Fruit fly (Drosophila melanogaster): ENCODE data around the gene CG32109.

Gene CG32109

DNA sequence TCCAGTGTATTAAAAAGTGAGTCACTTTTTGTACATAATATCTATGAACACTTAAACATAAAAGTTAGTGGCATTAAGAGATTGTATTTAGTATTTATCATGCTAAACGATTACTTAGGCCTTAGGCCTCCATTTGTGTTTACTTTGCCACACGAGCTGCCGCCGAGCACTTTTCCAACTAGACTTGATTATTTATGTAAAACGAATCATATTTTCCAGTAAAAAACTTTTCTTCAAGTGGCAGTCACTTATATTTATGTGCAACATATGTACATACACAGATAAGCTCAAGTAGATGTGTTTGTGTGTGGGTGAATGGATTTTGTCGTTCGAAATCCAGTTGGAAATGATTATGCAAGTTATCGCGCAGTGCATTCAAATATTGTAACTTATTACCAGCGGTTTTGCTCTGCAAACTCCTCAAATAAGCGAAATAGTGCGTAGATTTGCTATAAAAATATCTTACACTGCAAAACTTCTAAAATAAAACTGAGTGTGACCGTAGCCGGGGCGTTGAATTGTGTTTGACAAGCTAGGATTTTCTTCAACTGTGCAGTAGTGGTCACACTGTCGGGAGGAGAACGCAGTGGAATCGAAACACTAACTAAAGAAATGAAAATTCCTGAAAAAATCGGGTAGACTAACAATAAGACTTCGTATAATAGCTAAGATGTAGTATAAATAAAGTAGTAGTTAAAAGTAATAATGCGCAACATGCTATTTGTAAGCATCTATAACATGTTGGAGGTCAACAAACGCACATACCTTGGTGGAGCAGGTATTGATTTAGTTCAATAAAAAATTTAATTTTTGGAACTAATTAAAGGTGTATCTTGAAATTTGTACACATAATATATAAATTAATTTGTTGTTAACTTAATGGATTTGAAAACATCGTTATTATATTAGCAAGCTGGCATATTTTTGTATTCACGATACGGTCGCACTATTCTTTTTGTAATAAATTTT is 4.7 kb downstream of the CG32109 start, which contains the start of the genes Klc and CG10984:
TSS of gene Klc (minus strand) at position 490 of the 969 bp plus-strand sequence.
TSS of gene CG10984 (plus strand) at position 553 of the 969 bp plus-strand sequence.
- TF ChIP-seq usp (GFP tag; optimal IDR thresholded peaks at IDR 0.05) (no peak), pan (optimal IDR thresholded peaks at IDR 0.05) (no peak), CG8478 (optimal IDR thresholded peaks at IDR 0.05) (no peak), psq (optimal IDR thresholded peaks at IDR 0.05) (no peak), Dll (optimal IDR thresholded peaks at IDR 0.05) (no peak), EcR (GFP tag; optimal IDR thresholded peaks at IDR 0.05) (no peak)

DNA sequence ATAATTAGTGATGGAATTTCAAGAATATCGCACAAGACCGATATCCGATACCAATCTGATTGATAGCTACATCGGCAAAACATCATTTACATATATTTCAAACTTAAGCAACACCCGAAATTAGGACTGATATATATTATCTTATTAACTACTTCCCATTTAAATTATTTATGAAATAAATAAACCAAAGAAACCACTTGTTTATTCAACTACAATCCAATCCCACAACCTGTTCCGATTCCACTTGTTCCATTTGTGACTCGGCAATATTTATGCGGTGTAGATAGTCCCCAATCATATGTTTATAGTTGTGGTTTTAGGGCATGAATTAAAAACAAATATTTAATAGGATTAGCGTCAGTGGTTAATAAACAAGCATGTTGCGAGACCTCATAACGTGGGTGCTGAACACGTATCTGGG is 9.6 kb downstream of the CG32109 start, which contains the start of the genes CG10973 and Vps13D:
TSS of gene CG10973 (minus strand) at position 6 of the 421 bp plus-strand sequence.
TSS of gene Vps13D (plus strand) at position 281 of the 421 bp plus-strand sequence.
- no peak for TF ChIP-seq pan (optimal IDR thresholded peaks at IDR 0.05)
- no peak for TF ChIP-seq EcR (GFP tag; optimal IDR thresholded peaks at IDR 0.05)
- TF ChIP-seq CG8478 (optimal IDR thresholded peaks at IDR 0.05), result no peak
- no peak for TF ChIP-seq Dll (optimal IDR thresholded peaks at IDR 0.05)
- TF ChIP-seq psq (optimal IDR thresholded peaks at IDR 0.05), result no peak
- TF ChIP-seq usp (GFP tag; optimal IDR thresholded peaks at IDR 0.05), result no peak

DNA sequence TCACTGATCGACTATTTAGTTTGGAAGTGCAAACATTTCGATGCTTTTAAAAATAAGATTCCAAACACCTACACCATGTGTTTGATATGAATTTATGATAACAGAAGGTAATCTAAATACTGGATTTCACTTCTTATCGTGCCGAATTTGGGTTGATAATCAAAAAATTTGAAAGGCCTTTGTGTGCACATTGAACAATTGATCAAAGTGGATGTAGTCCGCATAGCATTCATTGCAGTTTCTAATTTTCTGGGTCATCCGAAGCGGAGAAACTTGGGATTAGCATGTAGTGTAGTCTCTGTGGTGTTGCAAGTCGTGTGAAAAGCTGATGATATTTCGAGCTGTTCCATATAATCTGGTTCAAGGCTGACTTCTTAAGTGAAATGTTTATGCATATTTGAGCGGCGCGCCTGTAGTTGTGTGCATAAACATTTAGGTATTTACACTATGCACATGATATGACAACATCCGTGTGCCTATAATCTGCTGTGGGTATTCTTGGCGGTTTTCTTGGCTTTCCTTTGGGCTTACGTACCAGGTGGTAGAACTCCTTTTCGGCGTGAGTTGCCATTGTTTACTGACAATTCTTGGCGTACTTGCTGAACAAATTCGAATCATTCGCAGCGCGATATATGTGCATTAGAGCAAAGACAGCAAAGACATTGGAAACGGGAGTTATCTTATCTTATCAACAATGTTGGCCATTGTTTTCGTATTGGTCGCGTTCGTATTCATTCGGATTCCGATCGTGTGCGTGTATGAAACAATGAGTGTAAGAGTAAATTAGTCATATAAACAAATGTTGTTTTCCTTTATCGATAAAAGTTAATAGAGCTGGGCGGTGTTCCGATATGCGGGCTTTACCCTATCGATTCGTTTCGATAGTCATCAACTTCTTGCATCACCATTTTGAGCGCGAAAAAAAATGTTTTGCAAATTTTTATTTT is 27.9 kb downstream of the CG32109 start, which contains the start of gene Hip1:
TSS of gene Hip1 (minus strand) at position 834 of the 947 bp plus-strand sequence.
- TF ChIP-seq psq (optimal IDR thresholded peaks at IDR 0.05), result no peak
- no peak for TF ChIP-seq Dll (optimal IDR thresholded peaks at IDR 0.05)
- no peak for TF ChIP-seq CG8478 (optimal IDR thresholded peaks at IDR 0.05)
- no peak for TF ChIP-seq usp (GFP tag; optimal IDR thresholded peaks at IDR 0.05)
- no peak for TF ChIP-seq EcR (GFP tag; optimal IDR thresholded peaks at IDR 0.05)
- no peak for TF ChIP-seq pan (optimal IDR thresholded peaks at IDR 0.05)

DNA sequence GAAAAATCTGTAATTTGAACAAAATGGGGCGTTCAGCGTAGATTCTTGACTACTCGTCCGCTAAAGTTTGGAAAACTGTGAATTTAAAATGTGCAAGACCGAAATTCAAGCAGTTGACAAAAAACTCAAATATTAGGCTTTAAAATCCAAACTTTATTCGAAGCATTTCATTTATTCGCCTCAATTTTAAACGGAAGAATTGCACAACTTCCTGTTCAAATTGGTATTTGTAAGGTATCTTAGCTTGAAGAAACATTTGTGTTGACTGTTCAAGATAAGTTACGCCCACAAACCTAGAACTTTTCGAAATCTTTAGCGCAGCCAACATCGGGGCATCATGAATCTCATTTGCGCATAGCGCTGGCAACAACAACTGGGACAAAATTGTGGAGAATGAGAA is 33.5 kb downstream of the CG32109 start, which contains the start of gene CG32106:
TSS of gene CG32106 (minus strand) at position 101 of the 400 bp plus-strand sequence.
- no peak for TF ChIP-seq psq (optimal IDR thresholded peaks at IDR 0.05)
- TF ChIP-seq EcR (GFP tag; optimal IDR thresholded peaks at IDR 0.05), result no peak
- no peak for TF ChIP-seq usp (GFP tag; optimal IDR thresholded peaks at IDR 0.05)
- TF ChIP-seq Dll (optimal IDR thresholded peaks at IDR 0.05), result no peak
- no peak for TF ChIP-seq CG8478 (optimal IDR thresholded peaks at IDR 0.05)
- TF ChIP-seq pan (optimal IDR thresholded peaks at IDR 0.05), result no peak

DNA sequence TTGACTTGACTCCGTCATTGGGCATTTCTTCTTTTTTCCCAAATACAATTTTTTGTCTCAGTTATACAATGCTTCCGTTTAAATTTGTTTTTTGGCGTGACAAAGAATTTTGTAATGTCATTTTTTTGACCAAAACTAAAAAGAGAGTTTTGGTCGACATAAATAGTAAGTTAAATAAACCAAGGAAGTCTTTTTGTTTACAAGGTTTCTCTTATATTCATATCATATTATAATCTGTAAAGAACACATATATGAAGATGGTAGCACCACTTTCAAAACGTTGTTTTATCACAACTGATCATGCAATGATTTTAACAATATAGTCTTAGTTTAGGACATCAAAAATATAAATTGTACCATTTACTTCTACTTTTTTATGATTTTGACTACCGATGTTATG is 35.9 kb downstream of the CG32109 start, which contains the start of the genes CG10969 and CG17666:
TSS of gene CG10969 (minus strand) at position 101 of the 400 bp plus-strand sequence.
TSS of gene CG17666 (plus strand) at position 329 of the 400 bp plus-strand sequence.
- no peak for TF ChIP-seq usp (GFP tag; optimal IDR thresholded peaks at IDR 0.05)
- no peak for TF ChIP-seq Dll (optimal IDR thresholded peaks at IDR 0.05)
- TF ChIP-seq CG8478 (optimal IDR thresholded peaks at IDR 0.05), result no peak
- no peak for TF ChIP-seq psq (optimal IDR thresholded peaks at IDR 0.05)
- TF ChIP-seq pan (optimal IDR thresholded peaks at IDR 0.05), result no peak
- TF ChIP-seq EcR (GFP tag; optimal IDR thresholded peaks at IDR 0.05), result no peak

DNA sequence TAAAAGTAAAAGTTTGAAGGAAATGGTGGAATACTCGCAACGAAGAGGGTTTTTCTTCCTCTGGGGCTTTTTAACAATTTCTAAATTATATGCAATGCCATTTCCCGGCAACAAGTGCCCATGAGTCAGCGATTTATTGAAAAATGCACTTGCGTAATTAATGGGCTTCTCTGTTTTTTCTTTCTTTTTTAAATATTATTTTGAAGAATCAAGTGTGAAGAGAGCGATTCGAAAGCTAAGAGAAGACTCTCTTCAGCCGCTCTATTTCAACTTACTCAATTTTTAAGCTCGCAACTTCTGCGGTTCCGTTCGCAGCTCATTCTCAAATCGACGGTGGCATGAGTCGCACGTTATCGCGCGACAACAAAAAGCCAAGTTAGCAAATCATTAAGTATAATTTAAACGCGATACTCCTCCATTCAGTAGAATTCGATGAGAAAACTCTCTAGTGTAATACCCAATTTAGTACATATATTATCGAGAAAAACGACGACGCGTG is 44.8 kb downstream of the CG32109 start, which contains the start of gene CG42709:
TSS of gene CG42709 (plus strand) at position 318 of the 499 bp plus-strand sequence.
- TF ChIP-seq EcR (GFP tag; optimal IDR thresholded peaks at IDR 0.05) (no peak), CG8478 (optimal IDR thresholded peaks at IDR 0.05) (no peak), usp (GFP tag; optimal IDR thresholded peaks at IDR 0.05) (no peak), Dll (optimal IDR thresholded peaks at IDR 0.05) (no peak), pan (optimal IDR thresholded peaks at IDR 0.05) (no peak), psq (optimal IDR thresholded peaks at IDR 0.05) (no peak)

DNA sequence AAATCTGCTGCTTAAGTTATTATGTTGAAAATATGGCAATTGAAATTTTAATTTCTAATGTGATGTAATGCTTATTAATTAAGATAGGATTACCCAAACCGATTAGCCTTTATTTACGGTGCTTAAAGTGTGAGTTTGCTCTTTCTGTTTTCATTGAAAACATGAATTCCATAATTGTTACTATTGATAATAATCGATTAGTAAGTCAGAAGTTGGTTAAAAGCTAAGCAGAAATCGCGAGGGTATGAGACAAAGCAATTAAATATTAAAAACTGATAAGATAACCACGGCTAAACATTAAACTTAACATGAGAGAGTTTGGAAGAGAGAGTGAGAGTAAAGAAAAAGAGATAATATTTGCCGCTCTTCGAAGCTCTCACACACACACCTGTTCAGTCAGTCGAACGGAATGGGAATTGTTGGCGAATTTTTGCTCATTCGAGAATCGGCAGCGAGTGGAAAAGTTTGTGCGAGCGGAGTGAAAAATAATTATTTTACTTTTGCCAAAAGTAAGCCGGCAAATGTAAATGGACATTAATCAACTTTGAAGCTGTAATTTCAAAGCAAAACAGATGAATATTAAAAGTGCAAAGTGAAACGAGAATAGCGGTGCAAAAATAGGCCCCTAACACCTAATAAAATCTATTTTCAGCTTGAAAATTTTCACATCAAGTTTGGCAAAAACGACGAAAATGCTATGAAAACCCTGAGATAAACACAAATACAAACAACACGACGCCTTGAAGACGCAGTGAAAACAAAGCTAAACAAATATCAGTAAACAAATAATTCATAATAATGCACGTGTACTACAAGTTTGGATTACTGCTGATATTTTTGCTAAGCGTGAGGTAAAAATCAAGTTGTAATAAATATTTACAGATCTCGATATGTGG is 45.9 kb downstream of the CG32109 start:
- TF ChIP-seq CG8478 (optimal IDR thresholded peaks at IDR 0.05), result no peak
- no peak for TF ChIP-seq Dll (optimal IDR thresholded peaks at IDR 0.05)
- no peak for TF ChIP-seq pan (optimal IDR thresholded peaks at IDR 0.05)
- no peak for TF ChIP-seq EcR (GFP tag; optimal IDR thresholded peaks at IDR 0.05)
- no peak for TF ChIP-seq usp (GFP tag; optimal IDR thresholded peaks at IDR 0.05)
- TF ChIP-seq psq (optimal IDR thresholded peaks at IDR 0.05), result no peak

DNA sequence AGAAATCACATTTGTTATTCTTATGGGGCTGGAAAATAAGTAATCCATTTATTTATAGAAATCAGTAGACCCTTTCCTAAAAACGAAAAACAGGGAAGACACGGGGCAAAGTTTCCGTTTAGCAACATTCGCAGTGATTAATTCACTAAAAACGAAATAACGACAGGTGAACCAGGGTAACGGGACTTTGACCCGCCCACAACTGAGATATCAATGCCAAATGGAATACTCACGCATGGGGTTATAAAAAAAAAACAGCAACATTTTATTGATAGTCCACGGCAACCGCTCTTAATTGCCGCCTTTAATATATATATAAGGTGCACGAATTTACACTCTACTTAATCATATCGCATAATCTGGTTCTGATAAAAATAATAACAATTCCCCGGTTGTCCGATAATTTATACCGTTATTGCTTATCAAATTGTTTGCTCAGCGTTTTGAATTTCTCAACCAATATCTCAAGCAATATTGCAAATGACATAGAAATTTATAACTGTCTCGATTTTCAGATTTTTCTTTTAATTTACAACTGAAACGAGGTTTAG is 46.6 kb downstream of the CG32109 start:
- TF ChIP-seq psq (optimal IDR thresholded peaks at IDR 0.05), result no peak
- TF ChIP-seq pan (optimal IDR thresholded peaks at IDR 0.05), result no peak
- no peak for TF ChIP-seq Dll (optimal IDR thresholded peaks at IDR 0.05)
- TF ChIP-seq usp (GFP tag; optimal IDR thresholded peaks at IDR 0.05), result no peak
- no peak for TF ChIP-seq CG8478 (optimal IDR thresholded peaks at IDR 0.05)
- TF ChIP-seq EcR (GFP tag; optimal IDR thresholded peaks at IDR 0.05), result no peak

DNA sequence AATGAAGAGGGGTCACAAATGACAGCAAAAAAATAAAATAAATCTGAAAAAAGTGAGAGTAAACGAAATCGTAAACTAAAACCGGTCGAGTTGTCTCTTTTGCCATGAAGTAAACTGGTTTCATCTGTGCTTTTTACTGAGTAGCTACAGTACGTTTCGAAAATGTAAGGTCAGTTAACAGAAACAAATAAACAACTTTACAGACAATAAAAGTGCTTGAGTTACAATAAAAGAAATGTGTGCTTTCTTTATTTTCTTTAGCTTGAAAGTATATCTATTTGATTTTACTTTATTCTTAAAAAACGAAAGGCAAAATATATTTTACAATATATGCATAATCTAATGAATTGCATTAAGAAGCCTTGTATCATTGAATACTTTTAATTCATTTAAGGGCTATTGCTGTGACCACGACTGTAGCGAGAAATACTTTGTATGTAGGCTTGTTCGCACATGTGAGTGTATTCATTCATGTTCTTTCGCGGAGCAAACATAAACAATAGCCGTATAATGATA is 47.8 kb downstream of the CG32109 start:
- no peak for TF ChIP-seq EcR (GFP tag; optimal IDR thresholded peaks at IDR 0.05)
- no peak for TF ChIP-seq Dll (optimal IDR thresholded peaks at IDR 0.05)
- TF ChIP-seq psq (optimal IDR thresholded peaks at IDR 0.05), result no peak
- TF ChIP-seq CG8478 (optimal IDR thresholded peaks at IDR 0.05), result no peak
- no peak for TF ChIP-seq pan (optimal IDR thresholded peaks at IDR 0.05)
- TF ChIP-seq usp (GFP tag; optimal IDR thresholded peaks at IDR 0.05), result no peak
